Fruit fly (Drosophila melanogaster): ENCODE data around the gene CG42588.

The CG42588 gene

dm6 chr3L:12806290-12806743 is 7.7 kb upstream of the CG42588 start (continued):
- peak; percentile 35 for TF ChIP-seq dmrt11E (tag; optimal IDR thresholded peaks at IDR 0.05)
- peak; percentile 38; the same call in 1 of the 3 replicates for TF ChIP-seq zfh1 (GFP tag; IDR thresholded peaks at IDR 0.05)
- no peak for TF ChIP-seq CG42726 (GFP tag; IDR thresholded peaks at IDR 0.05; ENCODE audit: partially characterized antibody)
- peak; percentile 37 for TF ChIP-seq Ssrp (tag; optimal IDR thresholded peaks at IDR 0.05)
- peak; percentile 69; the same call in 2 of the 3 replicates for TF ChIP-seq ci (GFP tag; IDR thresholded peaks at IDR 0.05)
- TF ChIP-seq salm (tag; optimal IDR thresholded peaks at IDR 0.05) = peak; percentile 33
- peak; percentile 65 for TF ChIP-seq dmrt99B (tag; optimal IDR thresholded peaks at IDR 0.05)
- peak; percentile 66; the same call in 1 of the 2 replicates for TF ChIP-seq Drgx (GFP tag; IDR thresholded peaks at IDR 0.05)
- TF ChIP-seq CG4328 (GFP tag; optimal IDR thresholded peaks at IDR 0.05) = peak; percentile 52
- TF ChIP-seq CG17829 (tag; optimal IDR thresholded peaks at IDR 0.05) = peak; percentile 81
- TF ChIP-seq CG10267 (tag; optimal IDR thresholded peaks at IDR 0.05) = peak; percentile 65
- TF ChIP-seq Adf1 (GFP tag; IDR thresholded peaks at IDR 0.05) = peak; percentile 26; the same call in 1 of the 2 replicates
- TF ChIP-seq H15 (GFP tag; IDR thresholded peaks at IDR 0.05) = no peak
- no peak for TF ChIP-seq Camta (GFP tag; optimal IDR thresholded peaks at IDR 0.05)
- peak; percentile 69 for TF ChIP-seq BtbVII (GFP tag; optimal IDR thresholded peaks at IDR 0.05)
- no peak for TF ChIP-seq klu (GFP tag; IDR thresholded peaks at IDR 0.05)
- TF ChIP-seq bowl (GFP tag; IDR thresholded peaks at IDR 0.05) = no peak
- peak; percentile 29 for TF ChIP-seq Ada2b (GFP tag; IDR thresholded peaks at IDR 0.05)
- TF ChIP-seq CG13296 (GFP tag; optimal IDR thresholded peaks at IDR 0.05) = peak; percentile 11
- peak; percentile 65 for TF ChIP-seq Six4 (GFP tag; optimal IDR thresholded peaks at IDR 0.05)
- peak; percentile 42 for TF ChIP-seq CG8388 (GFP tag; optimal IDR thresholded peaks at IDR 0.05)
- TF ChIP-seq CG18476 (GFP tag; optimal IDR thresholded peaks at IDR 0.05) = no peak
- peak; percentile 41 for TF ChIP-seq CG1233 (GFP tag; optimal IDR thresholded peaks at IDR 0.05)
- TF ChIP-seq CG15073 (GFP tag; optimal IDR thresholded peaks at IDR 0.05) = no peak
- TF ChIP-seq MBD-R2 (GFP tag; IDR thresholded peaks at IDR 0.05) = peak; percentile 39; the same call in 1 of the 2 replicates
- TF ChIP-seq CG2678 (tag; optimal IDR thresholded peaks at IDR 0.05) = peak; percentile 63
- TF ChIP-seq tgo (GFP tag; IDR thresholded peaks at IDR 0.05) = 0 out of 3 replicates have a peak, but pooled peaks have one; percentile 41
- peak; percentile 20; the same call in 1 of the 2 replicates for TF ChIP-seq HLH3B (GFP tag; IDR thresholded peaks at IDR 0.05)
- peak; percentile 27 for TF ChIP-seq CG2116 (GFP tag; optimal IDR thresholded peaks at IDR 0.05)
- peak in 1 of 2 experiments; percentile 65 for TF ChIP-seq bsh (GFP tag; optimal IDR thresholded peaks at IDR 0.05)
- peak; percentile 56 for TF ChIP-seq CG15601 (tag; optimal IDR thresholded peaks at IDR 0.05)
- no peak for TF ChIP-seq bbx (GFP tag; IDR thresholded peaks at IDR 0.05; ENCODE audit: partially characterized antibody)
- TF ChIP-seq CG10209 (GFP tag; optimal IDR thresholded peaks at IDR 0.05) = peak; percentile 67
- peak; percentile 25 for TF ChIP-seq CG6854 (GFP tag; optimal IDR thresholded peaks at IDR 0.05)
- TF ChIP-seq CG6813 (GFP tag; optimal IDR thresholded peaks at IDR 0.05) = peak; percentile 41
- peak; percentile 73 for TF ChIP-seq gem (tag; optimal IDR thresholded peaks at IDR 0.05)
- no peak for TF ChIP-seq HLHmδ (GFP tag; optimal IDR thresholded peaks at IDR 0.05)
- peak; percentile 65 for TF ChIP-seq CG6765 (GFP tag; optimal IDR thresholded peaks at IDR 0.05)
- peak; percentile 61 for TF ChIP-seq CG10543 (GFP tag; optimal IDR thresholded peaks at IDR 0.05)
- TF ChIP-seq ranshi (GFP tag; IDR thresholded peaks at IDR 0.05) = no peak
- no peak for TF ChIP-seq inv (GFP tag; IDR thresholded peaks at IDR 0.05; ENCODE audit: partially characterized antibody)
- no peak for TF ChIP-seq shn (GFP tag; optimal IDR thresholded peaks at IDR 0.05)
- TF ChIP-seq CG13894 (tag; optimal IDR thresholded peaks at IDR 0.05) = no peak
- TF ChIP-seq CG3847 (GFP tag; IDR thresholded peaks at IDR 0.05) = no peak
- peak; percentile 73 for TF ChIP-seq CG18599 (GFP tag; optimal IDR thresholded peaks at IDR 0.05)
- no peak for TF ChIP-seq CG7271 (tag; optimal IDR thresholded peaks at IDR 0.05)
- peak; percentile 41 for TF ChIP-seq CG10147 (GFP tag; optimal IDR thresholded peaks at IDR 0.05)
- TF ChIP-seq MTF-1 (GFP tag; optimal IDR thresholded peaks at IDR 0.05; ENCODE audit: borderline replicate concordance) = peak; percentile 51
- TF ChIP-seq rib (GFP tag; IDR thresholded peaks at IDR 0.05) = no peak
